Worm (Caenorhabditis elegans) whole organism, early embryonic: ENCODE data around the gene rpl-16.

Source experiments
- aly-1 ChIP-seq: sonication (generic microtip); optimal IDR thresholded peaks from 2 replicates; lab custom pipeline; 2016; ENCODE audit warnings: missing genetic modification characterization, missing compliant biosample characterization
- ama-1 ChIP-seq: fragments of 150-350 bp; optimal IDR thresholded peaks from 2 replicates; lab custom pipeline; 2014
- pes-1 ChIP-seq: fragments of 200-800 bp; sonication (Bioruptor generic); IDR thresholded peaks from 2 replicates; pipeline ENCODE4 v1.3.6; 2022; ENCODE audit warnings: missing genetic modification reagents, missing genetic modification characterization, missing compliant biosample characterization
- tbx-37 ChIP-seq: fragments of 200-800 bp; sonication (Bioruptor generic); conservative IDR thresholded peaks from 2 replicates; pipeline ENCODE4 v1.3.6; 2022; ENCODE audit warnings: missing genetic modification reagents, missing genetic modification characterization, missing compliant biosample characterization

- TF ChIP-seq aly-1 (tag; lab: Kevin White, UChicago) (no peak), ama-1 (lab: Kevin White, UChicago) (no peak), pes-1 (GFP tag; lab: Robert Waterston, UW) (no peak), tbx-37 (GFP tag; lab: Robert Waterston, UW) (no peak)
Measured at ce11 chrIII:3543071-3543470, 39.7 kb upstream of the rpl-16 start.
